Fruit fly (Drosophila melanogaster) whole organism, embryonic: ENCODE measurements around the gene Clbn.

Experiments used
- Atf-2 ChIP-seq: fragments of 200-800 bp; sonication (Bioruptor generic); optimal IDR thresholded peaks from 2 replicates; lab custom pipeline; 2016; ENCODE audit warnings: missing biosample characterization, missing genetic modification characterization
- Awh ChIP-seq: fragments of 200-800 bp; sonication (Bioruptor generic); IDR thresholded peaks from 2 replicates; pipeline ENCODE4, ENCODE4 v1.3.6; 2022; ENCODE audit warnings: missing biosample characterization, missing genetic modification characterization
- CG12299 ChIP-seq: fragments of 200-800 bp; sonication (Bioruptor generic); optimal IDR thresholded peaks from 2 replicates; lab custom pipeline; 2018; ENCODE audit warnings: missing biosample characterization, mild to moderate bottlenecking, missing genetic modification characterization
- CG12659 ChIP-seq: fragments of 200-800 bp; sonication (Bioruptor generic); optimal IDR thresholded peaks from 3 replicates; lab custom pipeline; 2017; ENCODE audit warnings: mild to moderate bottlenecking, missing biosample characterization, missing genetic modification reagents, missing genetic modification characterization
- CG13287 ChIP-seq: fragments of 200-800 bp; sonication (Bioruptor generic); IDR thresholded peaks from 2 replicates; pipeline ENCODE4 v1.3.6; 2022; ENCODE audit warnings: missing biosample characterization, missing genetic modification characterization; ENCODE audit not compliant: partially characterized antibody
- CG14965 ChIP-seq: fragments of 200-800 bp; sonication (Bioruptor generic); optimal IDR thresholded peaks from 2 replicates; lab custom pipeline; 2016; ENCODE audit warnings: missing biosample characterization, missing genetic modification characterization, borderline replicate concordance
- CG17186 ChIP-seq: fragments of 200-800 bp; sonication (Bioruptor generic); optimal IDR thresholded peaks from 3 replicates; lab custom pipeline; 2017; ENCODE audit warnings: missing biosample characterization, missing genetic modification reagents, missing genetic modification characterization
- CG18262 ChIP-seq: fragments of 200-800 bp; optimal IDR thresholded peaks from 3 replicates; lab custom pipeline; 2019; ENCODE audit warnings: missing biosample characterization, mild to moderate bottlenecking, missing genetic modification characterization, moderate library complexity
- CG18599 ChIP-seq: fragments of 200-800 bp; sonication (Bioruptor generic); optimal IDR thresholded peaks from 3 replicates; lab custom pipeline; 2017; ENCODE audit warnings: missing biosample characterization, missing genetic modification characterization, mild to moderate bottlenecking, moderate library complexity, missing genetic modification reagents
- CG18619 ChIP-seq: fragments of 200-800 bp; sonication (Bioruptor generic); optimal IDR thresholded peaks from 3 replicates; lab custom pipeline; 2017; ENCODE audit warnings: missing biosample characterization, mild to moderate bottlenecking, missing genetic modification characterization
- CG2199 ChIP-seq: fragments of 200-800 bp; sonication (Bioruptor generic); IDR thresholded peaks from 3 replicates; pipeline ENCODE4 v1.3.6; 2022; ENCODE audit warnings: missing biosample characterization, missing genetic modification characterization
- CG2712 ChIP-seq: fragments of 200-800 bp; optimal IDR thresholded peaks from 3 replicates; lab custom pipeline; 2019; ENCODE audit warnings: missing biosample characterization, mild to moderate bottlenecking, missing genetic modification characterization, moderate library complexity
- CG31365 ChIP-seq: fragments of 200-800 bp; sonication (Bioruptor generic); optimal IDR thresholded peaks from 2 replicates; lab custom pipeline; 2018; ENCODE audit warnings: missing biosample characterization, mild to moderate bottlenecking, missing genetic modification characterization
- CG31441 ChIP-seq: fragments of 200-800 bp; sonication (Bioruptor generic); IDR thresholded peaks from 2 replicates; pipeline ENCODE4 v1.3.6; 2022; ENCODE audit warnings: missing biosample characterization, missing genetic modification characterization
- CG3163 ChIP-seq: fragments of 200-800 bp; sonication (Bioruptor generic); optimal IDR thresholded peaks from 3 replicates; lab custom pipeline; 2016; ENCODE audit warnings: missing biosample characterization, missing genetic modification characterization
- CG4404 ChIP-seq: fragments of 200-800 bp; sonication (Bioruptor generic); IDR thresholded peaks from 2 replicates; pipeline ENCODE4 v1.3.6; 2022; ENCODE audit warnings: missing biosample characterization, missing genetic modification characterization
- CG6791 ChIP-seq: fragments of 200-800 bp; sonication (Bioruptor generic); IDR thresholded peaks from 3 replicates; pipeline ENCODE4 v1.3.6; 2022; ENCODE audit warnings: missing biosample characterization, missing genetic modification characterization; ENCODE audit not compliant: partially characterized antibody
- CG7556 ChIP-seq: fragments of 200-800 bp; sonication (Bioruptor generic); optimal IDR thresholded peaks from 2 replicates; lab custom pipeline; 2017; ENCODE audit warnings: missing biosample characterization, mild to moderate bottlenecking, missing genetic modification characterization
- CG7963 ChIP-seq: fragments of 200-800 bp; sonication (Bioruptor generic); IDR thresholded peaks from 3 replicates; pipeline ENCODE4 v1.3.6; 2022; ENCODE audit warnings: missing biosample characterization, missing genetic modification characterization; ENCODE audit not compliant: partially characterized antibody
- CG8944 ChIP-seq: fragments of 200-800 bp; sonication (Bioruptor generic); optimal IDR thresholded peaks from 3 replicates; lab custom pipeline; 2016; ENCODE audit warnings: missing biosample characterization, missing genetic modification characterization
- CoRest ChIP-seq: fragments of 200-800 bp; sonication (Bioruptor generic); optimal IDR thresholded peaks from 3 replicates; lab custom pipeline; 2018; ENCODE audit warnings: missing biosample characterization, mild to moderate bottlenecking, missing genetic modification characterization, moderate library complexity
- Dbx ChIP-seq: fragments of 200-800 bp; sonication (Bioruptor generic); IDR thresholded peaks from 3 replicates; pipeline ENCODE4 v1.3.6; 2022; ENCODE audit warnings: missing biosample characterization, missing genetic modification characterization
- Dek ChIP-seq: fragments of 200-800 bp; sonication (Bioruptor generic); optimal IDR thresholded peaks from 3 replicates; lab custom pipeline; 2019; ENCODE audit warnings: missing biosample characterization, mild to moderate bottlenecking, missing genetic modification characterization, moderate library complexity
- E2f2 ChIP-seq: fragments of 200-800 bp; sonication (Bioruptor generic); IDR thresholded peaks from 2 replicates; pipeline ENCODE4 v1.3.6; 2022; ENCODE audit warnings: missing biosample characterization, missing genetic modification characterization
- HLHmδ ChIP-seq: fragments of 200-800 bp; sonication (Bioruptor generic); optimal IDR thresholded peaks from 2 replicates; lab custom pipeline; 2018; ENCODE audit warnings: missing biosample characterization, mild to moderate bottlenecking, missing genetic modification characterization, moderate library complexity
- Scr ChIP-seq: fragments of 200-800 bp; sonication (Bioruptor generic); IDR thresholded peaks from 2 replicates; pipeline ENCODE4 v1.3.6; 2022; ENCODE audit warnings: missing biosample characterization, missing genetic modification characterization; ENCODE audit not compliant: partially characterized antibody
- Six4 ChIP-seq: fragments of 200-800 bp; sonication (Bioruptor generic); optimal IDR thresholded peaks from 2 replicates; lab custom pipeline; 2016; ENCODE audit warnings: missing biosample characterization, missing genetic modification characterization
- Spps ChIP-seq: fragments of 200-800 bp; sonication (Bioruptor generic); optimal IDR thresholded peaks from 2 replicates; lab custom pipeline; 2018; ENCODE audit warnings: missing biosample characterization, mild to moderate bottlenecking, missing genetic modification characterization
- Xbp1 ChIP-seq: fragments of 200-800 bp; sonication (Bioruptor generic); optimal IDR thresholded peaks from 3 replicates; lab custom pipeline; 2016; ENCODE audit warnings: missing biosample characterization, mild to moderate bottlenecking, missing genetic modification characterization
- Xrp1 ChIP-seq: fragments of 200-800 bp; sonication (Bioruptor generic); IDR thresholded peaks from 2 replicates; pipeline ENCODE4 v1.3.6; 2022; ENCODE audit warnings: missing biosample characterization, missing genetic modification characterization
- ap ChIP-seq: fragments of 200-800 bp; sonication (Bioruptor generic); IDR thresholded peaks from 2 replicates; pipeline ENCODE4 v1.3.6; 2022; ENCODE audit warnings: missing biosample characterization, missing genetic modification characterization
- br ChIP-seq: fragments of >200 bp; optimal IDR thresholded peaks from 2 replicates; lab custom pipeline; 2017
- crp ChIP-seq, 2 experiments: fragments of 200-800 bp; sonication (Bioruptor generic); optimal IDR thresholded peaks; 2 replicates in 1 of 2; 3 replicates in 1 of 2; lab custom pipeline; 2017; ENCODE audit warnings: missing biosample characterization in 2 of 2, missing genetic modification characterization in 2 of 2, mild to moderate bottlenecking in 1 of 2, moderate library complexity in 1 of 2
- fd3F ChIP-seq: fragments of 200-800 bp; sonication (Bioruptor generic); optimal IDR thresholded peaks from 2 replicates; lab custom pipeline; 2018; ENCODE audit warnings: missing biosample characterization, mild to moderate bottlenecking, missing genetic modification characterization, moderate library complexity
- hb ChIP-seq: fragments of 200-800 bp; sonication (Bioruptor generic); IDR thresholded peaks from 3 replicates; pipeline ENCODE4 v1.3.6; 2022; ENCODE audit warnings: missing biosample characterization, missing genetic modification characterization; ENCODE audit not compliant: partially characterized antibody
- jumu ChIP-seq: fragments of 200-800 bp; sonication (Bioruptor generic); optimal IDR thresholded peaks from 3 replicates; lab custom pipeline; 2016; ENCODE audit warnings: missing biosample characterization, missing genetic modification characterization
- kay ChIP-seq: fragments of 200-800 bp; sonication (Bioruptor generic); optimal IDR thresholded peaks from 2 replicates; lab custom pipeline; 2016; ENCODE audit warnings: missing biosample characterization, missing genetic modification characterization
- knrl ChIP-seq: fragments of 200-800 bp; sonication (Bioruptor generic); IDR thresholded peaks from 3 replicates; pipeline ENCODE4 v1.3.6; 2022; ENCODE audit warnings: missing biosample characterization, missing genetic modification characterization; ENCODE audit not compliant: partially characterized antibody
- lilli ChIP-seq: fragments of 200-800 bp; sonication (Bioruptor generic); optimal IDR thresholded peaks from 3 replicates; lab custom pipeline; 2016; ENCODE audit warnings: missing biosample characterization, missing genetic modification characterization
- nerfin-2 ChIP-seq: fragments of 200-800 bp; sonication (Bioruptor generic); IDR thresholded peaks from 2 replicates; pipeline ENCODE4 v1.3.6; 2022; ENCODE audit warnings: missing biosample characterization, missing genetic modification characterization; ENCODE audit not compliant: partially characterized antibody
- nmo ChIP-seq: fragments of 200-800 bp; sonication (Bioruptor generic); optimal IDR thresholded peaks from 2 replicates; lab custom pipeline; 2018; ENCODE audit warnings: missing biosample characterization, mild to moderate bottlenecking, missing genetic modification characterization, moderate library complexity
- oc ChIP-seq: fragments of 200-800 bp; sonication (Bioruptor generic); optimal IDR thresholded peaks from 2 replicates; lab custom pipeline; 2018; ENCODE audit warnings: missing biosample characterization, mild to moderate bottlenecking, missing genetic modification characterization, moderate library complexity
- peb ChIP-seq: fragments of 200-800 bp; sonication (Bioruptor generic); IDR thresholded peaks from 2 replicates; pipeline ENCODE4 v1.3.6; 2022; ENCODE audit warnings: missing biosample characterization, missing genetic modification characterization
- row ChIP-seq: fragments of 200-800 bp; sonication (Bioruptor generic); IDR thresholded peaks from 3 replicates; pipeline ENCODE4 v1.3.6; 2022; ENCODE audit warnings: missing biosample characterization, missing genetic modification characterization
- sna ChIP-seq: fragments of 200-800 bp; sonication (Bioruptor generic); IDR thresholded peaks from 2 replicates; pipeline ENCODE4 v1.3.6; 2022; ENCODE audit warnings: missing biosample characterization, missing genetic modification characterization; ENCODE audit not compliant: partially characterized antibody
- so ChIP-seq: fragments of 200-800 bp; sonication (Bioruptor generic); IDR thresholded peaks from 3 replicates; pipeline ENCODE4 v1.3.6; 2022; ENCODE audit warnings: missing biosample characterization, missing genetic modification characterization
- twi ChIP-seq: fragments of 200-800 bp; optimal IDR thresholded peaks from 2 replicates; lab custom pipeline; 2019; ENCODE audit warnings: missing biosample characterization, mild to moderate bottlenecking, missing genetic modification characterization, moderate library complexity
- unpg ChIP-seq: fragments of 200-800 bp; sonication (Bioruptor generic); optimal IDR thresholded peaks from 3 replicates; lab custom pipeline; 2018; ENCODE audit warnings: missing biosample characterization, mild to moderate bottlenecking, missing genetic modification characterization, moderate library complexity
- wor ChIP-seq: fragments of 200-800 bp; sonication (Bioruptor generic); IDR thresholded peaks from 2 replicates; pipeline ENCODE4 v1.3.6; 2022; ENCODE audit warnings: missing biosample characterization, missing genetic modification characterization
- zfh2 ChIP-seq: fragments of 200-800 bp; sonication (Bioruptor generic); optimal IDR thresholded peaks from 2 replicates; lab custom pipeline; 2016; ENCODE audit warnings: missing biosample characterization, missing genetic modification characterization

The Clbn gene

dm6 chr3R:25127231-25127689 lies at the start of gene Clbn, which contains the start of the genes Mocs2A and Mocs2B (continued):
- TF ChIP-seq Xbp1 (no peak), CG18262 (tag; lab: Kevin White, UChicago) (no peak), oc (no peak), E2f2 (GFP tag; lab: Robert Waterston, UW) (0 out of 2 replicates have a peak, but pooled peaks have one; percentile 8), CG18619 (no peak), lilli (GFP tag; lab: Kevin White, UChicago) (no peak), nerfin-2 (GFP tag; lab: Robert Waterston, UW) (peak; percentile 60; the same call in 1 of the 2 replicates), HLHmδ (GFP tag; lab: Kevin White, UChicago) (no peak), CoRest (no peak), knrl (peak; percentile 81), CG4404 (GFP tag; lab: Robert Waterston, UW) (no peak), ap (GFP tag; lab: Robert Waterston, UW) (no peak), CG18599 (GFP tag; lab: Kevin White, UChicago) (no peak), CG13287 (GFP tag; lab: Robert Waterston, UW) (peak; percentile 90), Atf-2 (GFP tag; lab: Kevin White, UChicago) (no peak), CG6791 (GFP tag; lab: Robert Waterston, UW) (peak; percentile 66), Dbx (GFP tag; lab: Robert Waterston, UW) (no peak), Spps (tag; lab: Kevin White, UChicago) (no peak), hb (GFP tag; lab: Robert Waterston, UW) (peak; percentile 59; the same call in 1 of the 3 replicates), CG2199 (GFP tag; lab: Robert Waterston, UW) (no peak), peb (GFP tag; lab: Robert Waterston, UW) (no peak), zfh2 (no peak), CG17186 (GFP tag; lab: Kevin White, UChicago) (no peak), wor (GFP tag; lab: Robert Waterston, UW) (no peak), crp (GFP tag; optimal IDR thresholded peaks at IDR 0.05; lab: Kevin White, UChicago) (peak in 1 of 2 experiments; percentile 77), CG7963 (GFP tag; lab: Robert Waterston, UW) (peak; percentile 57; the same call in 1 of the 3 replicates), CG12299 (tag; lab: Kevin White, UChicago) (no peak), CG7556 (GFP tag; lab: Kevin White, UChicago) (no peak), CG31441 (GFP tag; lab: Robert Waterston, UW) (no peak), CG14965 (GFP tag; lab: Kevin White, UChicago) (no peak), CG8944 (GFP tag; lab: Kevin White, UChicago) (no peak), row (GFP tag; lab: Robert Waterston, UW) (peak; percentile 64), jumu (GFP tag; lab: Kevin White, UChicago) (no peak), nmo (GFP tag; lab: Kevin White, UChicago) (peak; percentile 14), CG31365 (tag; lab: Kevin White, UChicago) (no peak), Six4 (no peak), CG2712 (tag; lab: Kevin White, UChicago) (no peak), Dek (tag; lab: Kevin White, UChicago) (no peak), unpg (GFP tag; lab: Kevin White, UChicago) (no peak), br (lab: Kevin White, UChicago) (no peak), Awh (no peak), Xrp1 (no peak), sna (peak; percentile 81), CG3163 (no peak), fd3F (GFP tag; lab: Kevin White, UChicago) (no peak), kay (GFP tag; lab: Kevin White, UChicago) (no peak), twi (tag; lab: Kevin White, UChicago) (no peak), so (GFP tag; lab: Robert Waterston, UW) (no peak), Scr (GFP tag; lab: Robert Waterston, UW) (peak; percentile 89), CG12659 (peak; percentile 30)
